Worm (Caenorhabditis elegans): Measurements from ENCODE around the gene F21D9.11.

DNA sequence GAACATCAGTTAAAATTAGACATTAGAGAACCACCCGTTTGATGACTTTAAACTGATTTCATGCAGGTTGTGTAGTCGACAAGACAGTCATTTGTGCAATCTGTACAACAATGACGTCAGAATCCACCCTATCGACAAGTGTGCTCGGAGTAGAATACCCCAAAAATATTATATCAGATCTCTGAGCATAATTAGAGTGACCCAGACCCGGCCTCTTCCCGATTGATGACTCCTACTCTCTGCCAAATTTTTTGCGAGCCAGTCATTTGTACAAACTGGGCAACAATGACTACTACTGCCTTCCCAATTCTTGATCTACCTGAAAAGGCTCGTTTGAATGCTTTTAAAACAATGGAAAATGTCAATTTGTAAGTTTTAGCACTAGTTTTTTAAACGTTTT, 11.8 kb upstream of the F21D9.11 start, which contains the start of the genes fbxb-115 and fbxb-1:
- TF ChIP-seq M03D4.4 (tag; optimal IDR thresholded peaks at IDR 0.05) (no peak), mep-1 (tag; optimal IDR thresholded peaks at IDR 0.05) (no peak), unc-62 (GFP tag; optimal IDR thresholded peaks at IDR 0.05) (no peak), tbx-8 (GFP tag; optimal IDR thresholded peaks at IDR 0.05) (no peak), snpc-4 (tag; optimal IDR thresholded peaks at IDR 0.05) (no peak), ces-1 (GFP tag; optimal IDR thresholded peaks at IDR 0.05) (no peak), mab-5 (tag; optimal IDR thresholded peaks at IDR 0.05) (no peak), lin-32 (GFP tag; optimal IDR thresholded peaks at IDR 0.05) (no peak), nhr-237 (tag; optimal IDR thresholded peaks at IDR 0.05) (no peak), ztf-11 (tag; optimal IDR thresholded peaks at IDR 0.05) (no peak)
